Worm (Caenorhabditis elegans) whole organism, mixed stage, embryonic: ENCODE results near the gene nhr-260.

Experiments
- M03D4.4 ChIP-seq: sonication (generic microtip); optimal IDR thresholded peaks from 2 replicates; lab custom pipeline; 2017; ENCODE audit warnings: mild to moderate bottlenecking, missing genetic modification characterization, missing compliant biosample characterization
- bed-3 ChIP-seq: fragments of 200-800 bp; sonication (Bioruptor generic); optimal IDR thresholded peaks from 3 replicates; lab custom pipeline; 2018; ENCODE audit warnings: mild to moderate bottlenecking, missing genetic modification characterization, moderate library complexity, missing compliant biosample characterization
- blmp-1 ChIP-seq: fragments of 150-350 bp; optimal IDR thresholded peaks from 2 replicates; lab custom pipeline; 2014; ENCODE audit warnings: missing biosample characterization, missing genetic modification characterization
- ceh-39 ChIP-seq: fragments of 150-350 bp; optimal IDR thresholded peaks from 2 replicates; lab custom pipeline; 2014; ENCODE audit warnings: missing biosample characterization, missing genetic modification characterization
- ceh-43 ChIP-seq: fragments of 200-800 bp; sonication (Bioruptor generic); optimal IDR thresholded peaks from 2 replicates; lab custom pipeline; 2018; ENCODE audit warnings: mild to moderate bottlenecking, missing genetic modification characterization, moderate library complexity, missing compliant biosample characterization
- ceh-83 ChIP-seq: fragments of 200-800 bp; sonication (Bioruptor generic); optimal IDR thresholded peaks from 2 replicates; lab custom pipeline; 2018; ENCODE audit warnings: mild to moderate bottlenecking, missing genetic modification characterization, missing compliant biosample characterization
- ces-1 ChIP-seq: fragments of 150-350 bp; optimal IDR thresholded peaks from 2 replicates; lab custom pipeline; 2014; ENCODE audit warnings: missing biosample characterization, missing genetic modification reagents, missing genetic modification characterization
- flh-1 ChIP-seq: fragments of 200-800 bp; sonication (Bioruptor generic); optimal IDR thresholded peaks from 2 replicates; lab custom pipeline; 2018; ENCODE audit warnings: mild to moderate bottlenecking, missing genetic modification characterization, moderate library complexity, missing compliant biosample characterization
- hlh-1 ChIP-seq: fragments of 150-350 bp; optimal IDR thresholded peaks from 2 replicates; lab custom pipeline; 2014; ENCODE audit warnings: missing biosample characterization, missing genetic modification reagents, missing genetic modification characterization
- lin-13 ChIP-seq: fragments of 150-350 bp; optimal IDR thresholded peaks from 2 replicates; lab custom pipeline; 2014; ENCODE audit warnings: missing biosample characterization, missing genetic modification characterization
- lin-32 ChIP-seq: fragments of 200-800 bp; sonication (Bioruptor generic); optimal IDR thresholded peaks from 2 replicates; lab custom pipeline; 2018; ENCODE audit warnings: mild to moderate bottlenecking, missing genetic modification characterization, missing compliant biosample characterization
- mab-5 ChIP-seq: fragments of 150-350 bp; optimal IDR thresholded peaks from 2 replicates; lab custom pipeline; 2014; ENCODE audit warnings: missing biosample characterization, missing genetic modification characterization
- mep-1 ChIP-seq: fragments of 150-350 bp; optimal IDR thresholded peaks from 2 replicates; lab custom pipeline; 2017; ENCODE audit warnings: missing biosample characterization, missing genetic modification reagents, missing genetic modification characterization, inconsistent platforms
- nhr-12 ChIP-seq: fragments of 150-350 bp; optimal IDR thresholded peaks from 2 replicates; lab custom pipeline; 2014; ENCODE audit warnings: missing biosample characterization, missing genetic modification characterization
- nhr-2 ChIP-seq: fragments of 150-350 bp; optimal IDR thresholded peaks from 2 replicates; lab custom pipeline; 2014; ENCODE audit warnings: missing biosample characterization, missing genetic modification characterization
- nhr-237 ChIP-seq: fragments of 150-350 bp; optimal IDR thresholded peaks from 2 replicates; lab custom pipeline; 2014; ENCODE audit warnings: missing biosample characterization, missing genetic modification characterization
- nhr-76 ChIP-seq: sonication (generic microtip); optimal IDR thresholded peaks from 2 replicates; lab custom pipeline; 2017; ENCODE audit warnings: missing biosample characterization, missing genetic modification characterization
- sem-2 ChIP-seq: fragments of 200-800 bp; sonication (Bioruptor generic); optimal IDR thresholded peaks from 2 replicates; lab custom pipeline; 2018; ENCODE audit warnings: mild to moderate bottlenecking, missing genetic modification characterization, missing compliant biosample characterization
- snpc-4 ChIP-seq: fragments of 150-350 bp; optimal IDR thresholded peaks from 2 replicates; lab custom pipeline; 2014; ENCODE audit warnings: missing biosample characterization, missing genetic modification characterization
- tbx-8 ChIP-seq: fragments of 200-800 bp; sonication (Bioruptor generic); optimal IDR thresholded peaks from 2 replicates; lab custom pipeline; 2018; ENCODE audit warnings: mild to moderate bottlenecking, missing genetic modification characterization, moderate library complexity, missing compliant biosample characterization
- unc-120 ChIP-seq: sonication (generic microtip); optimal IDR thresholded peaks from 2 replicates; lab custom pipeline; 2017; ENCODE audit warnings: missing genetic modification characterization, missing compliant biosample characterization; ENCODE audit not compliant: poor library complexity, severe bottlenecking
- ztf-11 ChIP-seq: fragments of 150-350 bp; optimal IDR thresholded peaks from 2 replicates; lab custom pipeline; 2014; ENCODE audit warnings: missing biosample characterization, missing genetic modification characterization

Gene nhr-260

ce11 chrV:1466949-1467348, 44.5 kb downstream of the nhr-260 start:
- peak; percentile 23 for TF ChIP-seq unc-120 (tag; lab: Kevin White, UChicago)
- TF ChIP-seq ceh-83 (GFP tag; lab: Kevin White, UChicago): no peak

ce11 chrV:1465932-1466331, 45.5 kb downstream of the nhr-260 start:
- TF ChIP-seq sem-2 (GFP tag; lab: Kevin White, UChicago) (no peak), blmp-1 (tag; lab: Kevin White, UChicago) (no peak), ces-1 (GFP tag; lab: Kevin White, UChicago) (no peak), lin-32 (GFP tag; lab: Kevin White, UChicago) (no peak), mep-1 (no peak), snpc-4 (tag; lab: Kevin White, UChicago) (no peak), bed-3 (GFP tag; lab: Kevin White, UChicago) (no peak), M03D4.4 (tag; lab: Kevin White, UChicago) (no peak), ceh-83 (GFP tag; lab: Kevin White, UChicago) (no peak), ztf-11 (tag; lab: Kevin White, UChicago) (no peak), nhr-2 (no peak)

- TF ChIP-seq tbx-8 (GFP tag; lab: Kevin White, UChicago) (no peak), ceh-39 (tag; lab: Kevin White, UChicago) (no peak), lin-13 (tag; lab: Kevin White, UChicago) (no peak), ceh-43 (GFP tag; lab: Kevin White, UChicago) (no peak), mep-1 (no peak)
These were observed 46.8 kb downstream of the nhr-260 start, which contains the start of the genes fpn-1.2 and pqn-54 for ce11 chrV:1464543-1465040. TSS of gene fpn-1.2 (minus strand) at chrV:1464699. TSS of gene pqn-54 (plus strand) at chrV:1464990.

- TF ChIP-seq flh-1 (GFP tag; lab: Kevin White, UChicago) (no peak), mab-5 (tag; lab: Kevin White, UChicago) (no peak), tbx-8 (GFP tag; lab: Kevin White, UChicago) (no peak), nhr-237 (tag; lab: Kevin White, UChicago) (no peak), hlh-1 (tag; lab: Kevin White, UChicago) (no peak), nhr-12 (no peak), nhr-76 (tag; lab: Kevin White, UChicago) (no peak), mep-1 (no peak), ceh-43 (GFP tag; lab: Kevin White, UChicago) (no peak)
These were observed 51.4 kb downstream of the nhr-260 start, which contains the start of gene hacd-1 for ce11 chrV:1460069-1460468. TSS of gene hacd-1 (plus strand) at chrV:1460369.
